Worm (Caenorhabditis elegans): ENCODE measurements around the gene nhr-231.

DNA sequence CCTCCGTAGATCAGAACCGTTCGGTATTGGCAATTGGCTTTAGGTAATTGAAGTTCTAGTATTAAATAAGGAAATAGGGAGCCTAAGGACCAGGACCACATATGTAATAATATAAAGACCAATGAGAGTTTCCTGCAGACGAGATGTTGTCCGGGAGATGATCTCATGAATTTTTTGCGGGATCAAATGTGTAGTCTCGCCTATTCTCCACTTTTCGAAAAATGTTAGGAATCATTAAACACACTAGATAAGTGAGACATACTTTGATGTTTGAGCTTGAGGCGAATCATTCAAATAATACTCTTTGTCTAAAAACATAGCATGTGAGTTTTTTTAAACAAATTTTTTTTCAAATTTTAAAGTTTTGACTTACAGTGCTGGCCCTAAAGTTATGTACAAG, 37.7 kb upstream of the nhr-231 start, which contains the start of gene F11D11.6:
- TF ChIP-seq dmd-4 (tag; optimal IDR thresholded peaks at IDR 0.05; ENCODE audit: borderline replicate concordance) (no peak), mec-3 (tag; optimal IDR thresholded peaks at IDR 0.05; ENCODE audit: borderline replicate concordance) (no peak), sox-4 (tag; optimal IDR thresholded peaks at IDR 0.05) (no peak), ceh-31 (tag; optimal IDR thresholded peaks at IDR 0.05) (no peak), ceh-14 (tag; optimal IDR thresholded peaks at IDR 0.05) (no peak), ttx-3 (tag; optimal IDR thresholded peaks at IDR 0.05) (no peak)

Measured in whole organism, late embryonic.